Worm (Caenorhabditis elegans): ENCODE data around the gene algn-1.

- no peak for TF ChIP-seq pqm-1 (tag; optimal IDR thresholded peaks at IDR 0.05)
- no peak for TF ChIP-seq ama-1 (optimal IDR thresholded peaks at IDR 0.05)
Measured at ce11 chrIII:6450596-6450995, 9.3 kb upstream of the algn-1 start, which contains the start of gene T26A5.6.
